Fruit fly (Drosophila melanogaster): ENCODE measurements around the gene RpL26.

RpL26 gene

dm6 chr3L:18869035-18869826 is 29.4 kb upstream of the RpL26 start, which contains the start of gene Grx1 (continued):
- TF ChIP-seq CG16779 (tag; optimal IDR thresholded peaks at IDR 0.05) (no peak), Eip78C (GFP tag) (peak; percentile 81), ss (GFP tag; optimal IDR thresholded peaks at IDR 0.05) (no peak), CG6808 (GFP tag; optimal IDR thresholded peaks at IDR 0.05) (no peak), acj6 (GFP tag; optimal IDR thresholded peaks at IDR 0.05) (peak; percentile 58), CG32006 (GFP tag; optimal IDR thresholded peaks at IDR 0.05) (peak; percentile 46), CG11762 (GFP tag; optimal IDR thresholded peaks at IDR 0.05; ENCODE audit: insufficient read depth) (no peak), fkh (GFP tag; optimal IDR thresholded peaks at IDR 0.05) (peak; percentile 84), eg (GFP tag; IDR thresholded peaks at IDR 0.05) (peak; percentile 49; the same call in 2 of the 3 replicates), cyc (GFP tag; optimal IDR thresholded peaks at IDR 0.05) (peak; percentile 48), fd59A (GFP tag; optimal IDR thresholded peaks at IDR 0.05) (no peak), net (GFP tag; optimal IDR thresholded peaks at IDR 0.05) (peak; percentile 58), CG31627 (GFP tag; optimal IDR thresholded peaks at IDR 0.05) (peak; percentile 36), spab (GFP tag; optimal IDR thresholded peaks at IDR 0.05) (no peak)

- no peak for TF ChIP-seq Hr38 (GFP tag; optimal IDR thresholded peaks at IDR 0.05)
- TF ChIP-seq Smox (GFP tag; optimal IDR thresholded peaks at IDR 0.05): no peak
- no peak for TF ChIP-seq CG11762 (GFP tag; optimal IDR thresholded peaks at IDR 0.05; ENCODE audit: insufficient read depth)
- TF ChIP-seq OdsH (GFP tag; optimal IDR thresholded peaks at IDR 0.05): no peak
- TF ChIP-seq topi (GFP tag; optimal IDR thresholded peaks at IDR 0.05): no peak
- TF ChIP-seq Sox15 (GFP tag; optimal IDR thresholded peaks at IDR 0.05): peak; percentile 40
- peak; percentile 2 for TF ChIP-seq fd85E (GFP tag; optimal IDR thresholded peaks at IDR 0.05)
- no peak for TF ChIP-seq svp (GFP tag)
- no peak for TF ChIP-seq Sox102F (GFP tag; optimal IDR thresholded peaks at IDR 0.05)
- no peak for TF ChIP-seq Gug (GFP tag; IDR thresholded peaks at IDR 0.05)
- TF ChIP-seq Eip93F (GFP tag; optimal IDR thresholded peaks at IDR 0.05): peak; percentile 16
- TF ChIP-seq Blimp-1 (GFP tag; optimal IDR thresholded peaks at IDR 0.05): no peak
- no peak for TF ChIP-seq pdm3 (GFP tag; optimal IDR thresholded peaks at IDR 0.05)
- no peak for TF ChIP-seq CG32006 (GFP tag; optimal IDR thresholded peaks at IDR 0.05)
- no peak for TF ChIP-seq dsx (GFP tag; optimal IDR thresholded peaks at IDR 0.05; ENCODE audit: poor library complexity, severe bottlenecking)
- no peak for TF ChIP-seq CG8632 (GFP tag; optimal IDR thresholded peaks at IDR 0.05)
- peak; percentile 68 for TF ChIP-seq Hr39 (GFP tag; optimal IDR thresholded peaks at IDR 0.05)
- TF ChIP-seq CG6792 (GFP tag; optimal IDR thresholded peaks at IDR 0.05): peak; percentile 50
- no peak for TF ChIP-seq Eip75B (GFP tag; optimal IDR thresholded peaks at IDR 0.05)
- no peak for TF ChIP-seq CG9139 (GFP tag; optimal IDR thresholded peaks at IDR 0.05)
- no peak for TF ChIP-seq salr (GFP tag; optimal IDR thresholded peaks at IDR 0.05)
- no peak for TF ChIP-seq Ets21C (GFP tag; optimal IDR thresholded peaks at IDR 0.05)
- no peak for TF ChIP-seq Met (GFP tag; optimal IDR thresholded peaks at IDR 0.05)
- TF ChIP-seq Lpt (GFP tag; optimal IDR thresholded peaks at IDR 0.05): no peak
- peak; percentile 69 for TF ChIP-seq lz (GFP tag; optimal IDR thresholded peaks at IDR 0.05)
- TF ChIP-seq acj6 (GFP tag; optimal IDR thresholded peaks at IDR 0.05): peak; percentile 52
- peak; percentile 47; the same call in 1 of the 3 replicates for TF ChIP-seq CG8119 (GFP tag; IDR thresholded peaks at IDR 0.05)
- TF ChIP-seq CG15336 (GFP tag; IDR thresholded peaks at IDR 0.05): peak; percentile 42; the same call in 1 of the 2 replicates
- TF ChIP-seq vri (GFP tag; optimal IDR thresholded peaks at IDR 0.05): no peak
- TF ChIP-seq CG6276 (GFP tag; optimal IDR thresholded peaks at IDR 0.05): no peak
- TF ChIP-seq esn (GFP tag; optimal IDR thresholded peaks at IDR 0.05): peak; percentile 80
- peak; percentile 63 for TF ChIP-seq cyc (GFP tag; optimal IDR thresholded peaks at IDR 0.05)
- TF ChIP-seq Ets96B (tag; optimal IDR thresholded peaks at IDR 0.05): peak; percentile 20
- peak; percentile 77 for TF ChIP-seq CG31627 (GFP tag; optimal IDR thresholded peaks at IDR 0.05)
- TF ChIP-seq CG7368 (GFP tag; optimal IDR thresholded peaks at IDR 0.05): no peak
- TF ChIP-seq Sox14 (GFP tag; optimal IDR thresholded peaks at IDR 0.05): peak; percentile 58
- TF ChIP-seq fd59A (GFP tag; optimal IDR thresholded peaks at IDR 0.05): no peak
- TF ChIP-seq dac (GFP tag; optimal IDR thresholded peaks at IDR 0.05): no peak
- no peak for TF ChIP-seq Hr4 (GFP tag; optimal IDR thresholded peaks at IDR 0.05)
- TF ChIP-seq CG10669 (GFP tag; optimal IDR thresholded peaks at IDR 0.05): no peak
Measured at dm6 chr3L:18870027-18870426, 28.6 kb upstream of the RpL26 start, which contains the start of gene Blos3. TSS of gene Blos3 (plus strand) at chr3L:18870224.

Data from whole organism, prepupa.